Fruit fly (Drosophila melanogaster): ENCODE results near the gene BBS5.

DNA sequence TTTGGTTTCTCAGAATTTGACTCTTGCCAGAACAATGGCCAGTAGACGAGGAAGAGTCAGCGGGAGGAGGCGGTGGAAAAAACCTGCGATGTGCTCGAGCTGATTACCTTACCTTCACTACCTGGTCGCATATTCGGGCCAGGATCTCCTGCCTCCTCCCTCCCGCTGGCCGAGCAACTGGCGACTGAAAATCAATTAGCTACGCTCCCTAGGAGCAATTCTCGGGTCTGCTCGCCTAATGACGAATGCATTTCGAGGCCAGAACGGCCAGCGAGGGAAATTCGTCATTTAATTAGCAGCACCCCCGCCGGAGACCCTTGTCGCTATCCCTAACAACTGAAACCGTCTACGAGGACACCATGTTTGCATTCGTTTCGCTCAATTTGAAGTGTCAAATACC is 41.9 kb downstream of the BBS5 start:
- TF ChIP-seq CTCF (optimal IDR thresholded peaks at IDR 0.05): no peak
- no peak for TF ChIP-seq CG8478 (optimal IDR thresholded peaks at IDR 0.05)
